Fruit fly (Drosophila melanogaster): ENCODE results near the gene CG5421.

Gene CG5421

dm6 chr2L:12465164-12466011 lies 17.5 kb upstream of the CG5421 start (continued):
- TF ChIP-seq CG12744 (GFP tag; optimal IDR thresholded peaks at IDR 0.05) (no peak), CG31441 (GFP tag; IDR thresholded peaks at IDR 0.05) (peak; percentile 44; the same call in 1 of the 2 replicates), TFAM (GFP tag; optimal IDR thresholded peaks at IDR 0.05) (no peak), CG11085 (GFP tag; IDR thresholded peaks at IDR 0.05) (no peak), CG11723 (GFP tag; optimal IDR thresholded peaks at IDR 0.05) (no peak), CG5953 (GFP tag; IDR thresholded peaks at IDR 0.05) (no peak), Rx (GFP tag; IDR thresholded peaks at IDR 0.05) (no peak), CG18599 (GFP tag; optimal IDR thresholded peaks at IDR 0.05) (peak; percentile 47), wdn (GFP tag; IDR thresholded peaks at IDR 0.05) (no peak), Vsx1 (GFP tag; optimal IDR thresholded peaks at IDR 0.05) (peak; percentile 55), sd (tag; optimal IDR thresholded peaks at IDR 0.05) (peak; percentile 49), Taf1 (GFP tag; IDR thresholded peaks at IDR 0.05) (no peak), aop (GFP tag; IDR thresholded peaks at IDR 0.05) (no peak), ATbp (GFP tag; optimal IDR thresholded peaks at IDR 0.05) (peak; percentile 48), Mes4 (GFP tag; optimal IDR thresholded peaks at IDR 0.05) (no peak), CG15696 (tag; optimal IDR thresholded peaks at IDR 0.05) (peak; percentile 69), CG9876 (GFP tag; optimal IDR thresholded peaks at IDR 0.05) (no peak), NC2β (GFP tag; optimal IDR thresholded peaks at IDR 0.05) (no peak), CG2889 (GFP tag; IDR thresholded peaks at IDR 0.05) (no peak), scrt (GFP tag; optimal IDR thresholded peaks at IDR 0.05) (peak; percentile 7), CG8388 (GFP tag; optimal IDR thresholded peaks at IDR 0.05) (peak; percentile 17), CG12659 (GFP tag; optimal IDR thresholded peaks at IDR 0.05) (peak; percentile 1), CG17359 (tag; optimal IDR thresholded peaks at IDR 0.05) (peak; percentile 34), gsb-n (tag; optimal IDR thresholded peaks at IDR 0.05) (peak; percentile 53), nmo (GFP tag; optimal IDR thresholded peaks at IDR 0.05) (no peak), schlank (tag; optimal IDR thresholded peaks at IDR 0.05) (no peak), nau (GFP tag; optimal IDR thresholded peaks at IDR 0.05) (peak; percentile 58), CG15011 (GFP tag; optimal IDR thresholded peaks at IDR 0.05) (no peak), Max (GFP tag; optimal IDR thresholded peaks at IDR 0.05) (peak; percentile 39), Sry-δ (GFP tag; optimal IDR thresholded peaks at IDR 0.05) (no peak), grn (GFP tag; optimal IDR thresholded peaks at IDR 0.05) (peak; percentile 2), CG30431 (GFP tag; optimal IDR thresholded peaks at IDR 0.05) (no peak), CG32772 (GFP tag; IDR thresholded peaks at IDR 0.05) (no peak), unc-4 (GFP tag; IDR thresholded peaks at IDR 0.05; ENCODE audit: partially characterized antibody) (no peak), CTCF (GFP tag; optimal IDR thresholded peaks at IDR 0.05) (no peak), CrebB (tag; optimal IDR thresholded peaks at IDR 0.05) (peak; percentile 2), CG16813 (GFP tag; IDR thresholded peaks at IDR 0.05; ENCODE audit: partially characterized antibody) (no peak), h (optimal IDR thresholded peaks at IDR 0.05) (no peak), Awh (GFP tag; IDR thresholded peaks at IDR 0.05) (no peak), Sox100B (GFP tag; optimal IDR thresholded peaks at IDR 0.05) (peak; percentile 46), sima (GFP tag; optimal IDR thresholded peaks at IDR 0.05) (no peak), sens (GFP tag) (peak; percentile 68), CG13624 (GFP tag; optimal IDR thresholded peaks at IDR 0.05) (no peak), pum (GFP tag; optimal IDR thresholded peaks at IDR 0.05) (no peak), CG18476 (GFP tag; optimal IDR thresholded peaks at IDR 0.05) (peak; percentile 27), HLH3B (GFP tag; IDR thresholded peaks at IDR 0.05) (no peak), lola (GFP tag; optimal IDR thresholded peaks at IDR 0.05) (peak in 1 of 3 experiments; percentile 23), CG13287 (GFP tag; IDR thresholded peaks at IDR 0.05; ENCODE audit: partially characterized antibody) (no peak), CG9727 (GFP tag; optimal IDR thresholded peaks at IDR 0.05) (peak; percentile 35), CG34376 (GFP tag; optimal IDR thresholded peaks at IDR 0.05) (peak; percentile 78)

All from whole organism, embryonic.